Worm (Caenorhabditis elegans) whole organism, L4 larva: ENCODE measurements around the gene lit-1.

ENCODE experiments used
- F44E2.7 ChIP-seq: fragments of 200-800 bp; sonication (Bioruptor generic); IDR thresholded peaks from 2 replicates; pipeline ENCODE4 v2.1.2; 2022; ENCODE audit warnings: missing genetic modification characterization, missing compliant biosample characterization
- T26A8.4 ChIP-seq: fragments of 200-800 bp; sonication (Bioruptor generic); IDR thresholded peaks from 2 replicates; pipeline ENCODE4 v1.3.6; 2022; ENCODE audit warnings: missing genetic modification characterization, missing compliant biosample characterization
- Y48G9A.11 ChIP-seq: fragments of 200-800 bp; sonication (Bioruptor generic); IDR thresholded peaks from 2 replicates; pipeline ENCODE4 v1.3.6; 2022; ENCODE audit warnings: missing genetic modification reagents, missing genetic modification characterization, missing compliant biosample characterization
- Y5F2A.4 ChIP-seq: fragments of 200-800 bp; sonication (Bioruptor generic); optimal IDR thresholded peaks from 2 replicates; lab custom pipeline; 2018; ENCODE audit warnings: mild to moderate bottlenecking, missing genetic modification characterization, missing compliant biosample characterization
- Y75B8A.6 ChIP-seq: fragments of 200-800 bp; sonication (Bioruptor generic); IDR thresholded peaks from 2 replicates; pipeline ENCODE4 v1.3.6; 2022; ENCODE audit warnings: missing genetic modification reagents, missing genetic modification characterization, missing compliant biosample characterization
- aha-1 ChIP-seq: fragments of 150-350 bp; peaks from one replicate; lab custom pipeline; 2014; ENCODE audit warnings: missing biosample characterization, missing genetic modification characterization
- ama-1 ChIP-seq: fragments of 150-350 bp; optimal IDR thresholded peaks from 2 replicates; lab custom pipeline; 2014; ENCODE audit warnings: inconsistent platforms, mixed read lengths
- ceh-20 ChIP-seq: fragments of 200-800 bp; sonication (Bioruptor generic); IDR thresholded peaks from 2 replicates; pipeline ENCODE4 v1.3.6; 2022; ENCODE audit warnings: missing genetic modification reagents, missing genetic modification characterization, missing compliant biosample characterization
- ceh-44 ChIP-seq: fragments of 200-800 bp; sonication (Bioruptor generic); IDR thresholded peaks from 2 replicates; pipeline ENCODE4 v1.3.6; 2022; ENCODE audit warnings: missing genetic modification reagents, missing genetic modification characterization, missing compliant biosample characterization
- ctbp-1 ChIP-seq: fragments of 200-800 bp; sonication (Bioruptor generic); IDR thresholded peaks from 2 replicates; pipeline ENCODE4 v1.3.6; 2022; ENCODE audit warnings: missing genetic modification reagents, missing genetic modification characterization, missing compliant biosample characterization
- daf-12 ChIP-seq: fragments of 150-350 bp; optimal IDR thresholded peaks from 2 replicates; lab custom pipeline; 2014; ENCODE audit warnings: missing biosample characterization, missing genetic modification reagents, missing genetic modification characterization
- dmd-6 ChIP-seq: fragments of 200-800 bp; sonication (Bioruptor generic); IDR thresholded peaks from 2 replicates; pipeline ENCODE4 v1.3.6; 2022; ENCODE audit warnings: missing genetic modification reagents, missing genetic modification characterization, missing compliant biosample characterization
- duxl-1 ChIP-seq: sonication (generic microtip); optimal IDR thresholded peaks from 2 replicates; lab custom pipeline; 2016; ENCODE audit warnings: mild to moderate bottlenecking, missing genetic modification characterization, moderate library complexity, missing compliant biosample characterization; ENCODE audit not compliant: poor library complexity
- egl-43 ChIP-seq: fragments of 200-800 bp; sonication (Bioruptor generic); IDR thresholded peaks from 2 replicates; pipeline ENCODE4 v1.3.6; 2022; ENCODE audit warnings: missing genetic modification reagents, missing genetic modification characterization, missing compliant biosample characterization
- fkh-10 ChIP-seq: fragments of 150-350 bp; optimal IDR thresholded peaks from 2 replicates; lab custom pipeline; 2014; ENCODE audit warnings: missing biosample characterization, missing genetic modification reagents, missing genetic modification characterization
- hif-1 ChIP-seq, 2 experiments: sonication (generic microtip); optimal IDR thresholded peaks; 2 replicates each; lab custom pipeline; 2016 to 2017; ENCODE audit warnings: missing compliant biosample characterization in 2 of 2, missing genetic modification characterization in 2 of 2, missing genetic modification reagents in 2 of 2, missing genotype in 2 of 2, mild to moderate bottlenecking in 1 of 2
- hlh-11 ChIP-seq: fragments of 200-800 bp; sonication (Bioruptor generic); optimal IDR thresholded peaks from 2 replicates; lab custom pipeline; 2018; ENCODE audit warnings: mild to moderate bottlenecking, missing genetic modification characterization, missing compliant biosample characterization
- hlh-30 ChIP-seq: sonication (generic microtip); optimal IDR thresholded peaks from 2 replicates; lab custom pipeline; 2017; ENCODE audit warnings: antibody characterized with exemption, mild to moderate bottlenecking, missing genetic modification characterization, missing compliant biosample characterization; ENCODE audit not compliant: insufficient read depth
- jun-1 ChIP-seq: fragments of 150-350 bp; optimal IDR thresholded peaks from 2 replicates; lab custom pipeline; 2014; ENCODE audit warnings: missing biosample characterization, missing genetic modification reagents, missing genetic modification characterization
- lim-7 ChIP-seq: fragments of 200-800 bp; sonication (Bioruptor generic); IDR thresholded peaks from 2 replicates; pipeline ENCODE4 v1.3.6; 2022; ENCODE audit warnings: missing genetic modification characterization, missing compliant biosample characterization
- lin-1 ChIP-seq: fragments of 200-800 bp; sonication (Bioruptor generic); IDR thresholded peaks from 2 replicates; pipeline ENCODE4 v1.3.6; 2022; ENCODE audit warnings: missing genetic modification reagents, missing genetic modification characterization, missing compliant biosample characterization
- lin-13 ChIP-seq: fragments of 150-350 bp; optimal IDR thresholded peaks from 2 replicates; lab custom pipeline; 2014; ENCODE audit warnings: missing biosample characterization, missing genetic modification reagents, missing genetic modification characterization
- lin-15B ChIP-seq: fragments of 150-350 bp; sonication (generic microtip); optimal IDR thresholded peaks from 3 replicates; lab custom pipeline; 2014; ENCODE audit warnings: missing biosample characterization, missing genetic modification characterization
- lin-29 ChIP-seq: fragments of 200-800 bp; sonication (Bioruptor generic); IDR thresholded peaks from 2 replicates; pipeline ENCODE4 v1.3.6; 2022; ENCODE audit warnings: missing genetic modification reagents, missing genetic modification characterization, missing compliant biosample characterization
- lin-38 ChIP-seq: fragments of 200-800 bp; sonication (Bioruptor generic); IDR thresholded peaks from 2 replicates; pipeline ENCODE4 v1.3.6; 2022; ENCODE audit warnings: missing genetic modification reagents, missing genetic modification characterization, missing compliant biosample characterization
- mdl-1 ChIP-seq, 2 experiments: fragments of 150-350 bp in 1 of 2; sonication (generic microtip) in 1 of 2; optimal IDR thresholded peaks; 2 replicates each; lab custom pipeline; 2014 to 2017; ENCODE audit warnings: missing biosample characterization in 2 of 2, missing genetic modification characterization in 2 of 2
- mdt-29 ChIP-seq: fragments of 200-800 bp; sonication (Bioruptor generic); IDR thresholded peaks from 2 replicates; pipeline ENCODE4 v1.3.6; 2022; ENCODE audit warnings: missing genetic modification reagents, missing genetic modification characterization, missing compliant biosample characterization
- mep-1 ChIP-seq: fragments of 150-350 bp; sonication (generic microtip); optimal IDR thresholded peaks from 3 replicates; lab custom pipeline; 2014; ENCODE audit warnings: missing biosample characterization, missing genetic modification characterization
- mes-2 ChIP-seq: sonication (generic microtip); optimal IDR thresholded peaks from 2 replicates; lab custom pipeline; 2016; ENCODE audit warnings: missing genotype, mild to moderate bottlenecking, missing genetic modification characterization, missing compliant biosample characterization; ENCODE audit not compliant: poor library complexity, severe bottlenecking
- mxl-3 ChIP-seq: fragments of 200-800 bp; sonication (Bioruptor generic); optimal IDR thresholded peaks from 2 replicates; lab custom pipeline; 2018; ENCODE audit warnings: mild to moderate bottlenecking, missing genetic modification characterization, missing compliant biosample characterization
- nhr-102 ChIP-seq: sonication (generic microtip); optimal IDR thresholded peaks from 2 replicates; lab custom pipeline; 2016; ENCODE audit warnings: mild to moderate bottlenecking, missing genetic modification characterization, moderate library complexity, missing compliant biosample characterization
- nhr-11 ChIP-seq: fragments of 150-350 bp; optimal IDR thresholded peaks from 2 replicates; lab custom pipeline; 2014; ENCODE audit warnings: missing biosample characterization, missing genetic modification characterization
- nhr-25 ChIP-seq: sonication (generic microtip); optimal IDR thresholded peaks from 2 replicates; lab custom pipeline; 2017; ENCODE audit warnings: missing genetic modification characterization, mild to moderate bottlenecking, missing compliant biosample characterization, antibody characterized with exemption, moderate library complexity, borderline replicate concordance; ENCODE audit not compliant: insufficient read depth
- nhr-6 ChIP-seq: fragments of 150-350 bp; optimal IDR thresholded peaks from 2 replicates; lab custom pipeline; 2014; ENCODE audit warnings: missing biosample characterization, missing genetic modification characterization
- pha-4 ChIP-seq, 2 experiments: fragments of 150-350 bp in 1 of 2; fragments of 200-800 bp in 1 of 2; sonication (Bioruptor generic) in 1 of 2; IDR thresholded peaks in 1 of 2; optimal IDR thresholded peaks in 1 of 2; 2 replicates each; pipeline versions ENCODE4 v1.3.6 to Lab custom; 2014 to 2022; ENCODE audit warnings: missing genetic modification characterization in 2 of 2, missing genetic modification reagents in 2 of 2, missing biosample characterization in 1 of 2, missing compliant biosample characterization in 1 of 2
- php-3 ChIP-seq: fragments of 200-800 bp; sonication (Bioruptor generic); IDR thresholded peaks from 2 replicates; pipeline ENCODE4 v1.3.6; 2022; ENCODE audit warnings: missing genetic modification reagents, missing genetic modification characterization, missing compliant biosample characterization
- rbr-2 ChIP-seq: sonication (generic microtip); optimal IDR thresholded peaks from 2 replicates; lab custom pipeline; 2016; ENCODE audit warnings: missing genotype, missing genetic modification characterization, missing compliant biosample characterization
- saeg-2 ChIP-seq: fragments of 200-800 bp; sonication (Bioruptor generic); IDR thresholded peaks from 2 replicates; pipeline ENCODE4 v1.3.6; 2022; ENCODE audit warnings: missing genetic modification reagents, missing genetic modification characterization, missing compliant biosample characterization
- sdz-12 ChIP-seq: fragments of 200-800 bp; sonication (Bioruptor generic); optimal IDR thresholded peaks from 2 replicates; lab custom pipeline; 2018; ENCODE audit warnings: mild to moderate bottlenecking, missing genetic modification characterization, missing compliant biosample characterization
- set-16 ChIP-seq: fragments of 200-800 bp; sonication (Bioruptor generic); IDR thresholded peaks from 2 replicates; pipeline ENCODE4 v1.3.6; 2022; ENCODE audit warnings: missing genetic modification reagents, missing genetic modification characterization, missing compliant biosample characterization
- snpc-1.2 ChIP-seq: fragments of 200-800 bp; sonication (Bioruptor generic); IDR thresholded peaks from 2 replicates; pipeline ENCODE4 v1.3.6; 2022; ENCODE audit warnings: missing genetic modification reagents, missing genetic modification characterization, missing compliant biosample characterization
- spr-1 ChIP-seq: sonication (generic microtip); optimal IDR thresholded peaks from 2 replicates; lab custom pipeline; 2016; ENCODE audit warnings: mild to moderate bottlenecking, missing genetic modification characterization, missing compliant biosample characterization
- unc-62 ChIP-seq, 3 experiments: fragments of 150-350 bp in 1 of 3; sonication (generic microtip); optimal IDR thresholded peaks in 2 of 3; peaks in 1 of 3; 1 replicate in 1 of 3; 2 replicates in 2 of 3; lab custom pipeline; 2014 to 2017; ENCODE audit warnings: missing biosample characterization in 3 of 3, missing genetic modification characterization in 3 of 3, missing genetic modification reagents in 3 of 3, missing genotype in 1 of 3
- zag-1 ChIP-seq: fragments of 150-350 bp; optimal IDR thresholded peaks from 2 replicates; lab custom pipeline; 2014; ENCODE audit warnings: missing biosample characterization, missing genetic modification characterization
- ztf-7 ChIP-seq: fragments of 150-350 bp; optimal IDR thresholded peaks from 2 replicates; lab custom pipeline; 2014; ENCODE audit warnings: missing biosample characterization, missing genetic modification characterization

lit-1 gene

DNA sequence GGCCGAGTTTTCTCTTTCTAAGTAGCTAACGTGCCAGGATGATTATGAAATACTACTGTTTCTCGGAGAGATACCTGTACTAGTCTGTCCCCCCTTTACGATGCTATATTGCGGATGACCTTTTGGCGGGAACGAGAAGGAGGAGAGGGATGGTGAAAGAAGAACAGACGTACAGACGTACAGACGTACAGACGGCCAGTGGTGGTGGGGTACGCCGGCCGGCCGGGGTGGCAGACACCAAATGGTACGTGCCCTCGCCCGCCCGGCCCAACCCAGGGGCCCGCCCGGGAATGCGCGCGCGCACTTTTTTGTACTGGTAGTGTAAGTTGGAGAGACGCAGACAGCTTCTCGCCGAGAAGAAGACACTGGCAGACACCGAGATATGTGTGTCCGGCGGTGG is 19.3 kb downstream of the lit-1 start:
- TF ChIP-seq ctbp-1 (GFP tag; lab: Robert Waterston, UW) (0 out of 2 replicates have a peak, but pooled peaks have one; percentile 34), mdl-1 (tag; optimal IDR thresholded peaks at IDR 0.05; lab: Kevin White, UChicago) (peak in 1 of 2 experiments; percentile 23), aha-1 (tag; lab: Kevin White, UChicago) (peak; percentile 88), sdz-12 (GFP tag; lab: Kevin White, UChicago) (peak; percentile 17), nhr-6 (tag; lab: Kevin White, UChicago) (peak; percentile 10), duxl-1 (tag; lab: Kevin White, UChicago) (no peak), hlh-11 (peak; percentile 70), ceh-44 (0 out of 2 replicates have a peak, but pooled peaks have one; percentile 14), lin-1 (GFP tag; lab: Robert Waterston, UW) (0 out of 2 replicates have a peak, but pooled peaks have one; percentile 19), daf-12 (tag; lab: Kevin White, UChicago) (no peak), jun-1 (tag; lab: Kevin White, UChicago) (no peak), T26A8.4 (peak; percentile 74), mxl-3 (GFP tag; lab: Kevin White, UChicago) (peak; percentile 11), Y48G9A.11 (GFP tag; lab: Robert Waterston, UW) (0 out of 2 replicates have a peak, but pooled peaks have one; percentile 5), rbr-2 (tag; lab: Kevin White, UChicago) (peak; percentile 9), ceh-20 (GFP tag; lab: Robert Waterston, UW) (peak; percentile 30; the same call in 1 of the 2 replicates), lin-13 (GFP tag; lab: Kevin White, UChicago) (no peak), nhr-102 (tag; lab: Kevin White, UChicago) (peak; percentile 16), pha-4 (GFP tag; IDR thresholded peaks at IDR 0.05; lab: Robert Waterston, UW) (peak; percentile 56), pha-4 (tag; optimal IDR thresholded peaks at IDR 0.05; lab: Kevin White, UChicago) (no peak), nhr-25 (peak; percentile 54), set-16 (GFP tag; lab: Robert Waterston, UW) (peak; percentile 98), F44E2.7 (GFP tag; lab: Robert Waterston, UW) (no peak), lim-7 (peak; percentile 63; the same call in 1 of the 2 replicates), zag-1 (tag; lab: Kevin White, UChicago) (no peak), hlh-30 (peak; percentile 42), dmd-6 (GFP tag; lab: Robert Waterston, UW) (no peak), egl-43 (peak; percentile 83), lin-15B (tag; lab: Kevin White, UChicago) (no peak), spr-1 (tag; lab: Kevin White, UChicago) (peak; percentile 25), fkh-10 (GFP tag; lab: Kevin White, UChicago) (no peak), ztf-7 (tag; lab: Kevin White, UChicago) (no peak), mep-1 (tag; lab: Kevin White, UChicago) (peak; percentile 28), lin-29 (GFP tag; lab: Robert Waterston, UW) (peak; percentile 51; the same call in 1 of the 2 replicates), snpc-1.2 (GFP tag; lab: Robert Waterston, UW) (0 out of 2 replicates have a peak, but pooled peaks have one; percentile 39), php-3 (GFP tag; lab: Robert Waterston, UW) (no peak; the same call in 1 of the 2 replicates), mdt-29 (0 out of 2 replicates have a peak, but pooled peaks have one; percentile 12), ama-1 (lab: Kevin White, UChicago) (no peak), mes-2 (tag; lab: Kevin White, UChicago) (no peak), Y5F2A.4 (no peak), hif-1 (tag; optimal IDR thresholded peaks at IDR 0.05; lab: Kevin White, UChicago) (peak in 1 of 2 experiments; percentile 54), unc-62 (GFP tag; optimal IDR thresholded peaks at IDR 0.05 in 1 of 2; lab: Kevin White, UChicago) (no peak), unc-62 (tag; optimal IDR thresholded peaks at IDR 0.05; lab: Kevin White, UChicago) (no peak), saeg-2 (no peak), Y75B8A.6 (GFP tag; lab: Robert Waterston, UW) (no peak), nhr-11 (tag; lab: Kevin White, UChicago) (no peak), lin-38 (GFP tag; lab: Robert Waterston, UW) (no peak; the same call in 1 of the 2 replicates)
